Worm (Caenorhabditis elegans): ENCODE results near the gene set-3.

set-3 gene

ce11 chrIII:9697323-9697722 lies 2.9 kb upstream of the set-3 start (continued):
- TF ChIP-seq ZK546.5 (tag; optimal IDR thresholded peaks at IDR 0.05) (no peak), nhr-28 (tag; optimal IDR thresholded peaks at IDR 0.05) (peak; percentile 59), egl-43 (GFP tag; IDR thresholded peaks at IDR 0.05) (no peak), nhr-41 (GFP tag; IDR thresholded peaks at IDR 0.05) (no peak), lsy-2 (tag; optimal IDR thresholded peaks at IDR 0.05) (peak in 1 of 2 experiments; percentile 58), set-16 (GFP tag; IDR thresholded peaks at IDR 0.05) (0 out of 2 replicates have a peak, but pooled peaks have one; percentile 18), mdl-1 (tag; optimal IDR thresholded peaks at IDR 0.05) (peak in 1 of 2 experiments; percentile 46), nhr-11 (tag; optimal IDR thresholded peaks at IDR 0.05) (peak; percentile 78), attf-4 (tag; optimal IDR thresholded peaks at IDR 0.05) (no peak), ztf-7 (tag; optimal IDR thresholded peaks at IDR 0.05) (peak; percentile 9), dpl-1 (GFP tag; optimal IDR thresholded peaks at IDR 0.05) (peak; percentile 29), dve-1 (tag; optimal IDR thresholded peaks at IDR 0.05; ENCODE audit: insufficient read depth) (peak; percentile 49), hif-1 (tag; optimal IDR thresholded peaks at IDR 0.05) (peak in 1 of 2 experiments; percentile 24), php-3 (GFP tag; IDR thresholded peaks at IDR 0.05) (no peak), unc-39 (tag; optimal IDR thresholded peaks at IDR 0.05) (no peak), fkh-10 (GFP tag; optimal IDR thresholded peaks at IDR 0.05) (peak; percentile 58), mxl-3 (GFP tag; optimal IDR thresholded peaks at IDR 0.05) (peak; percentile 68), ctbp-1 (GFP tag; IDR thresholded peaks at IDR 0.05) (0 out of 2 replicates have a peak, but pooled peaks have one; percentile 24), lir-3 (tag; optimal IDR thresholded peaks at IDR 0.05) (no peak), hmg-1.1 (GFP tag; IDR thresholded peaks at IDR 0.05) (peak; percentile 63), ceh-20 (GFP tag; IDR thresholded peaks at IDR 0.05) (peak; percentile 63)

ce11 chrIII:9696417-9696816 lies 2.0 kb upstream of the set-3 start, which contains the start of gene bud-31:
Gene bud-31 (minus strand): TSS chrIII:9696517.
- TF ChIP-seq zfp-2 (tag; optimal IDR thresholded peaks at IDR 0.05) (no peak), vab-7 (GFP tag; IDR thresholded peaks at IDR 0.05) (no peak), mxl-2 (GFP tag; conservative IDR thresholded peaks at IDR 0.05) (no peak), aly-2 (tag; optimal IDR thresholded peaks at IDR 0.05) (no peak), attf-4 (tag; optimal IDR thresholded peaks at IDR 0.05) (no peak), snpc-4 (tag; optimal IDR thresholded peaks at IDR 0.05) (no peak), Y5F2A.4 (GFP tag; optimal IDR thresholded peaks at IDR 0.05) (no peak), F49E8.2 (tag; optimal IDR thresholded peaks at IDR 0.05; ENCODE audit: borderline replicate concordance) (no peak)

- TF ChIP-seq egl-27 (tag; optimal IDR thresholded peaks at IDR 0.05) = no peak
- no peak for TF ChIP-seq lin-15B (tag; optimal IDR thresholded peaks at IDR 0.05)
- TF ChIP-seq daf-16 (GFP tag; optimal IDR thresholded peaks at IDR 0.05) = no peak
- peak; percentile 16 for TF ChIP-seq daf-16 (tag; optimal IDR thresholded peaks at IDR 0.05)
- peak in 1 of 2 experiments; percentile 33 for TF ChIP-seq lsy-2 (tag; optimal IDR thresholded peaks at IDR 0.05)
- TF ChIP-seq nhr-6 (tag; optimal IDR thresholded peaks at IDR 0.05) = peak; percentile 39
- TF ChIP-seq mes-2 (tag; optimal IDR thresholded peaks at IDR 0.05; ENCODE audit: poor library complexity, severe bottlenecking) = peak; percentile 47
- TF ChIP-seq hlh-30 (tag; optimal IDR thresholded peaks at IDR 0.05; ENCODE audit: insufficient read depth) = peak; percentile 13
- peak; percentile 32 for TF ChIP-seq dpl-1 (GFP tag; optimal IDR thresholded peaks at IDR 0.05)
Measured at ce11 chrIII:9695379-9695778, 1.0 kb upstream of the set-3 start.

- TF ChIP-seq aly-2 (tag; optimal IDR thresholded peaks at IDR 0.05) (no peak), php-3 (GFP tag; IDR thresholded peaks at IDR 0.05) (peak; percentile 68), F37D6.2 (tag; optimal IDR thresholded peaks at IDR 0.05) (no peak), dve-1 (tag; optimal IDR thresholded peaks at IDR 0.05; ENCODE audit: insufficient read depth) (peak; percentile 35), unc-62 (GFP tag; optimal IDR thresholded peaks at IDR 0.05 in 1 of 2) (peak in 1 of 2 experiments; percentile 17), unc-62 (tag; optimal IDR thresholded peaks at IDR 0.05) (no peak), hlh-11 (tag; optimal IDR thresholded peaks at IDR 0.05) (peak; percentile 8), daf-16 (GFP tag; optimal IDR thresholded peaks at IDR 0.05) (no peak), daf-16 (tag; optimal IDR thresholded peaks at IDR 0.05) (peak; percentile 53), nhr-25 (tag; optimal IDR thresholded peaks at IDR 0.05; ENCODE audit: borderline replicate concordance, insufficient read depth) (no peak)
Measured at ce11 chrIII:9690044-9690443, 4.3 kb downstream of the set-3 start, which contains the start of gene best-5. Gene best-5 (minus strand): TSS chrIII:9690253.
